Worm (Caenorhabditis elegans) whole organism, early embryonic: Measurements from ENCODE around the gene pes-10.

Source experiments
- B0310.2 ChIP-seq: sonication (generic microtip); optimal IDR thresholded peaks from 2 replicates; lab custom pipeline; 2016; ENCODE audit warnings: mild to moderate bottlenecking, missing genetic modification characterization, missing compliant biosample characterization
- F13C5.2 ChIP-seq: sonication (generic microtip); optimal IDR thresholded peaks from 2 replicates; lab custom pipeline; 2017; ENCODE audit warnings: mild to moderate bottlenecking, missing genetic modification characterization, inconsistent platforms, missing compliant biosample characterization
- ama-1 ChIP-seq: fragments of 150-350 bp; optimal IDR thresholded peaks from 2 replicates; lab custom pipeline; 2014
- ceh-36 ChIP-seq: sonication (generic microtip); optimal IDR thresholded peaks from 2 replicates; lab custom pipeline; 2016; ENCODE audit warnings: missing genetic modification characterization, inconsistent platforms, missing compliant biosample characterization
- ets-7 ChIP-seq: sonication (generic microtip); optimal IDR thresholded peaks from 2 replicates; lab custom pipeline; 2016; ENCODE audit warnings: missing genotype, missing genetic modification characterization, missing compliant biosample characterization
- flt-1 ChIP-seq: fragments of 200-800 bp; sonication (Bioruptor generic); IDR thresholded peaks from 2 replicates; pipeline ENCODE4 v1.3.6; 2022; ENCODE audit warnings: missing genetic modification characterization, missing compliant biosample characterization
- hmbx-1 ChIP-seq: sonication (generic microtip); optimal IDR thresholded peaks from 2 replicates; lab custom pipeline; 2016; ENCODE audit warnings: mild to moderate bottlenecking, missing genetic modification characterization, missing compliant biosample characterization
- hnd-1 ChIP-seq: sonication (generic microtip); optimal IDR thresholded peaks from 2 replicates; lab custom pipeline; 2016; ENCODE audit warnings: missing genetic modification characterization, missing compliant biosample characterization
- pes-1 ChIP-seq: fragments of 200-800 bp; sonication (Bioruptor generic); IDR thresholded peaks from 2 replicates; pipeline ENCODE4 v1.3.6; 2022; ENCODE audit warnings: missing genetic modification reagents, missing genetic modification characterization, missing compliant biosample characterization
- scrt-1 ChIP-seq: fragments of 200-800 bp; sonication (Bioruptor generic); IDR thresholded peaks from 2 replicates; pipeline ENCODE4 v1.3.6; 2022; ENCODE audit warnings: missing genetic modification characterization, missing compliant biosample characterization
- sea-1 ChIP-seq: fragments of 200-800 bp; sonication (Bioruptor generic); conservative IDR thresholded peaks from 2 replicates; pipeline ENCODE4 v1.3.6; 2022; ENCODE audit warnings: missing genetic modification characterization, missing compliant biosample characterization
- tra-4 ChIP-seq: sonication (generic microtip); optimal IDR thresholded peaks from 2 replicates; lab custom pipeline; 2017; ENCODE audit warnings: missing genetic modification characterization, missing compliant biosample characterization

DNA sequence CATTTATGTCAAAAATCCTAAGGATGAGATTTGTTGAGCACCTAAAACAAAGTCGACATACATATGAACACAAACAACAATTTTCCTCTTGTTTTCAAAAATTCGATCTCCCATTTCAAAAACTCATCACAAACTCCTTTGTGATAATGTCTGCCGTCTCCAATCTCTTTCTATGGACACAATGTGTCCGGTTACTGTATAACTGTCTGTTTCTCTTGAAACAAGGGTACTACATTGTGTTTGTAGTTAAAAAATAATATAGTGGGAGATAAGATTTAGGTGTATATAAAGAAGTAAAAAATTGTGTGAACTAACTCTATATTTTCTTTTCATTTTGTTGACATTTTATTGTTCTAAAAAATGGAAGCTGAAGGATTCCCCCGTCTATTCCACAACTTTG is 17.3 kb downstream of the pes-10 start, which contains the start of gene bcmo-1:
- no peak for TF ChIP-seq hnd-1 (tag; lab: Kevin White, UChicago)
- TF ChIP-seq ama-1 (lab: Kevin White, UChicago), result no peak
- no peak for TF ChIP-seq pes-1
- TF ChIP-seq hmbx-1 (tag; lab: Kevin White, UChicago), result no peak
- TF ChIP-seq B0310.2 (tag; lab: Kevin White, UChicago), result no peak
- no peak for TF ChIP-seq tra-4
- TF ChIP-seq ceh-36 (tag; lab: Kevin White, UChicago), result no peak
- TF ChIP-seq ets-7, result no peak
- TF ChIP-seq flt-1 (GFP tag; lab: Robert Waterston, UW), result no peak
- TF ChIP-seq sea-1 (GFP tag; lab: Robert Waterston, UW), result no peak
- TF ChIP-seq scrt-1 (GFP tag; lab: Robert Waterston, UW), result no peak
- no peak for TF ChIP-seq F13C5.2 (tag; lab: Kevin White, UChicago)
